Worm (Caenorhabditis elegans): ENCODE data around the gene T16G1.9.

The T16G1.9 gene

ce11 chrV:12954261-12954660 lies 3.6 kb upstream of the T16G1.9 start:
- TF ChIP-seq ceh-36 (tag; optimal IDR thresholded peaks at IDR 0.05) = no peak
- TF ChIP-seq pes-1 (GFP tag; IDR thresholded peaks at IDR 0.05) = no peak
- TF ChIP-seq sea-1 (GFP tag; conservative IDR thresholded peaks at IDR 0.05) = no peak
- TF ChIP-seq ets-7 (tag; optimal IDR thresholded peaks at IDR 0.05) = no peak
- TF ChIP-seq ama-1 (optimal IDR thresholded peaks at IDR 0.05) = no peak
- TF ChIP-seq tra-4 (tag; optimal IDR thresholded peaks at IDR 0.05) = no peak
- TF ChIP-seq tbx-37 (GFP tag; conservative IDR thresholded peaks at IDR 0.05) = no peak
- no peak for TF ChIP-seq tbx-11 (GFP tag; IDR thresholded peaks at IDR 0.05)

DNA sequence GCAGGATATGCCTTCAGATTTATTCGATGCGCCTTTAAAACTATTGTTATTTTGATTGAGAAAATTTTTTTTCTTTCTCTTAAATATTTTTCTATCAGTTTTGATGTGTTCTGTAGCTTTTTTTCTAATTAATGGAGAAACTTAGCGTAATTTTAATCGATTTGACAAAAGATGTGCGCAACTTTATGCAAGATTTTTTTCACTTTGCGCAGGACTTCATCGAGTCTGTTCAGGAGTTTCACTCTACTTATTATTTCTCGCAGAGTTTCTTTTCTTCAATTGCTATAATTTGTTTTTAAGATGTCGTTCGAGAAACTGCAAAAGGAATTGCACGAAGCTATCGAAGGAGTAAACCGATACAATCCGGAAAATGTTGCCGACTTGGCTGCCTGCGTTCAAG lies 3.0 kb upstream of the T16G1.9 start, which contains the start of gene eif-3.K:
eif-3.K (plus strand) TSS at position 301 of the 400 bp plus-strand sequence.
- TF ChIP-seq hnd-1 (tag; optimal IDR thresholded peaks at IDR 0.05) = no peak
- TF ChIP-seq tbx-37 (GFP tag; conservative IDR thresholded peaks at IDR 0.05) = no peak
- no peak for TF ChIP-seq F13C5.2 (tag; optimal IDR thresholded peaks at IDR 0.05)
- TF ChIP-seq ama-1 (optimal IDR thresholded peaks at IDR 0.05) = no peak
- TF ChIP-seq tra-4 (tag; optimal IDR thresholded peaks at IDR 0.05) = no peak
- TF ChIP-seq ceh-13 (GFP tag; optimal IDR thresholded peaks at IDR 0.05) = no peak
- TF ChIP-seq aly-1 (tag; optimal IDR thresholded peaks at IDR 0.05) = no peak
- TF ChIP-seq ceh-36 (tag; optimal IDR thresholded peaks at IDR 0.05) = no peak
- TF ChIP-seq B0310.2 (tag; optimal IDR thresholded peaks at IDR 0.05) = no peak
- TF ChIP-seq tbx-11 (GFP tag; IDR thresholded peaks at IDR 0.05) = no peak
- TF ChIP-seq sea-1 (GFP tag; conservative IDR thresholded peaks at IDR 0.05) = no peak
- TF ChIP-seq pes-1 (GFP tag; IDR thresholded peaks at IDR 0.05) = no peak
- no peak for TF ChIP-seq scrt-1 (GFP tag; IDR thresholded peaks at IDR 0.05)

- no peak for TF ChIP-seq aly-1 (tag; optimal IDR thresholded peaks at IDR 0.05)
- no peak for TF ChIP-seq ets-7 (tag; optimal IDR thresholded peaks at IDR 0.05)
- TF ChIP-seq sea-1 (GFP tag; conservative IDR thresholded peaks at IDR 0.05) = no peak
- no peak for TF ChIP-seq ceh-36 (tag; optimal IDR thresholded peaks at IDR 0.05)
- TF ChIP-seq pes-1 (GFP tag; IDR thresholded peaks at IDR 0.05) = no peak
- no peak; the same call in 1 of the 2 replicates for TF ChIP-seq tbx-37 (GFP tag; conservative IDR thresholded peaks at IDR 0.05)
- no peak for TF ChIP-seq scrt-1 (GFP tag; IDR thresholded peaks at IDR 0.05)
- no peak for TF ChIP-seq ama-1 (optimal IDR thresholded peaks at IDR 0.05)
- TF ChIP-seq F13C5.2 (tag; optimal IDR thresholded peaks at IDR 0.05) = no peak
- TF ChIP-seq hnd-1 (tag; optimal IDR thresholded peaks at IDR 0.05) = no peak
- TF ChIP-seq tbx-11 (GFP tag; IDR thresholded peaks at IDR 0.05) = no peak
- TF ChIP-seq hmbx-1 (tag; optimal IDR thresholded peaks at IDR 0.05) = no peak
- no peak for TF ChIP-seq tra-4 (tag; optimal IDR thresholded peaks at IDR 0.05)
- TF ChIP-seq hmg-4 (GFP tag; optimal IDR thresholded peaks at IDR 0.05) = no peak
These were observed 1.6 kb upstream of the T16G1.9 start, which contains the start of gene pqn-68 for ce11 chrV:12952287-12952686. Gene pqn-68 (plus strand): TSS chrV:12952636.

DNA sequence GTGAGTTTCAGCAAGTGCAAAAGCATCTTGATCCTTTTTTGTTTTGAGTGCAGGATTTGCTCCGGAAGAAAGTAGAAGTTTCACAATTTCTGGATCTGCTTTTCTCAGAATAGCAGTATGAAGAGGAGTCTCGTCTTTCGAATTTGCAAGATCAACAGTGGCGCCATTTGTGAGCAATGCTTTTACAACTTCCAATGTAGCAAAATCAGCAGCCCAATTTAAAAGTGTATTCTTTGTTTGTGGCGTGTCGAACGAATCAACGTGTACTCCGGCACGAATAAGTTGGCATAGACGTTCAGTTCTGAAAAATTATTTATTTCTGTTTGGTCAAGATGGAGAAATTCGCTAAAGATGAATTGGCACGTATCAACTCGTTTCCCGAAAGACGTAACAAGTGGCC lies 1.1 kb downstream of the T16G1.9 start, which contains the start of gene T16G1.13:
T16G1.13 (plus strand) TSS at position 301 of the 400 bp plus-strand sequence.
- TF ChIP-seq ama-1 (optimal IDR thresholded peaks at IDR 0.05) (no peak), flt-1 (GFP tag; IDR thresholded peaks at IDR 0.05) (no peak), hmg-4 (GFP tag; optimal IDR thresholded peaks at IDR 0.05) (no peak), tra-4 (tag; optimal IDR thresholded peaks at IDR 0.05) (no peak), pes-1 (GFP tag; IDR thresholded peaks at IDR 0.05) (no peak), aly-1 (tag; optimal IDR thresholded peaks at IDR 0.05) (no peak), ets-7 (tag; optimal IDR thresholded peaks at IDR 0.05) (no peak), ceh-36 (tag; optimal IDR thresholded peaks at IDR 0.05) (no peak), hmbx-1 (tag; optimal IDR thresholded peaks at IDR 0.05) (no peak), B0310.2 (tag; optimal IDR thresholded peaks at IDR 0.05) (no peak), hnd-1 (tag; optimal IDR thresholded peaks at IDR 0.05) (no peak), ceh-13 (GFP tag; optimal IDR thresholded peaks at IDR 0.05) (no peak), F13C5.2 (tag; optimal IDR thresholded peaks at IDR 0.05) (no peak), sea-1 (GFP tag; conservative IDR thresholded peaks at IDR 0.05) (no peak), tbx-11 (GFP tag; IDR thresholded peaks at IDR 0.05) (no peak), tbx-37 (GFP tag; conservative IDR thresholded peaks at IDR 0.05) (no peak), scrt-1 (GFP tag; IDR thresholded peaks at IDR 0.05) (no peak)

- no peak for TF ChIP-seq F13C5.2 (tag; optimal IDR thresholded peaks at IDR 0.05)
- TF ChIP-seq ceh-13 (GFP tag; optimal IDR thresholded peaks at IDR 0.05) = no peak
- no peak for TF ChIP-seq hmbx-1 (tag; optimal IDR thresholded peaks at IDR 0.05)
- no peak for TF ChIP-seq ama-1 (optimal IDR thresholded peaks at IDR 0.05)
- no peak for TF ChIP-seq hmg-4 (GFP tag; optimal IDR thresholded peaks at IDR 0.05)
- TF ChIP-seq tbx-11 (GFP tag; IDR thresholded peaks at IDR 0.05) = no peak
- TF ChIP-seq tbx-37 (GFP tag; conservative IDR thresholded peaks at IDR 0.05) = no peak
- no peak for TF ChIP-seq scrt-1 (GFP tag; IDR thresholded peaks at IDR 0.05)
- no peak for TF ChIP-seq hnd-1 (tag; optimal IDR thresholded peaks at IDR 0.05)
These were observed 5.9 kb downstream of the T16G1.9 start, which contains the start of gene grl-2 for ce11 chrV:12944775-12945174. Gene grl-2 (plus strand): TSS chrV:12945075.

DNA sequence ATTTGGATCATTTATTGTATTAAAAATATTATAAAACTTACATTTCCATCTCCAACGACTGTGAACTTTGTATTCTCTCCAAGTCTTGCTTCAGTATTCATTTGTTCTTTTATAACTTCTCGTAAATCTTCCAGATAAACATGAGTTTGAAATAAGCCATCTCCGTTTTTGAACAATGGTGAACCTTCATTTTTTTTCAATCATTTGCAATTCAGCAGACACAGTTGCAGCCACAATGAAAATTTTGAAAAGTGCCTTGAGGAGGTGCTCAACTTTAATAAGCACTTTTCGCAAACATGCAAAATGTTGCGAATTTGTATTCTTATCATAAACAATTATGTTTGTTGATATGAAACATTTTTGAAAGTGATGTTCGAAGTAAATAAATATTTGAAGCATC lies 6.4 kb downstream of the T16G1.9 start, which contains the start of gene T16G1.3:
T16G1.3 (minus strand) TSS at position 101 of the 400 bp plus-strand sequence.
- no peak for TF ChIP-seq pes-1 (GFP tag; IDR thresholded peaks at IDR 0.05)
- no peak for TF ChIP-seq tbx-11 (GFP tag; IDR thresholded peaks at IDR 0.05)
- TF ChIP-seq B0310.2 (tag; optimal IDR thresholded peaks at IDR 0.05) = no peak
- no peak for TF ChIP-seq hmg-4 (GFP tag; optimal IDR thresholded peaks at IDR 0.05)
- no peak for TF ChIP-seq aly-1 (tag; optimal IDR thresholded peaks at IDR 0.05)
- no peak for TF ChIP-seq ama-1 (optimal IDR thresholded peaks at IDR 0.05)
- TF ChIP-seq F13C5.2 (tag; optimal IDR thresholded peaks at IDR 0.05) = no peak
- TF ChIP-seq ets-7 (tag; optimal IDR thresholded peaks at IDR 0.05) = no peak
- no peak for TF ChIP-seq tra-4 (tag; optimal IDR thresholded peaks at IDR 0.05)
- TF ChIP-seq sea-1 (GFP tag; conservative IDR thresholded peaks at IDR 0.05) = no peak
- no peak for TF ChIP-seq hnd-1 (tag; optimal IDR thresholded peaks at IDR 0.05)
- TF ChIP-seq tbx-37 (GFP tag; conservative IDR thresholded peaks at IDR 0.05) = no peak
- no peak for TF ChIP-seq ceh-13 (GFP tag; optimal IDR thresholded peaks at IDR 0.05)
- no peak for TF ChIP-seq ceh-36 (tag; optimal IDR thresholded peaks at IDR 0.05)
- TF ChIP-seq flt-1 (GFP tag; IDR thresholded peaks at IDR 0.05) = no peak
- TF ChIP-seq hmbx-1 (tag; optimal IDR thresholded peaks at IDR 0.05) = no peak
- no peak for TF ChIP-seq scrt-1 (GFP tag; IDR thresholded peaks at IDR 0.05)

- TF ChIP-seq hnd-1 (tag; optimal IDR thresholded peaks at IDR 0.05) (no peak), pes-1 (GFP tag; IDR thresholded peaks at IDR 0.05) (no peak), ets-7 (tag; optimal IDR thresholded peaks at IDR 0.05) (no peak), tra-4 (tag; optimal IDR thresholded peaks at IDR 0.05) (no peak), hmg-4 (GFP tag; optimal IDR thresholded peaks at IDR 0.05) (no peak), ceh-13 (GFP tag; optimal IDR thresholded peaks at IDR 0.05) (no peak), B0310.2 (tag; optimal IDR thresholded peaks at IDR 0.05) (no peak)
These were observed 7.3 kb downstream of the T16G1.9 start for ce11 chrV:12943399-12943798.
